Worm (Caenorhabditis elegans): ENCODE data around the gene cal-7.

cal-7 gene

ce11 chrV:9756242-9756641, 22.3 kb downstream of the cal-7 start, which contains the start of gene hrg-3:
hrg-3 (plus strand) TSS chrV:9756468.
- TF ChIP-seq nhr-80 (tag; optimal IDR thresholded peaks at IDR 0.05): peak; percentile 72
- peak; percentile 18 for TF ChIP-seq unc-62 (GFP tag; optimal IDR thresholded peaks at IDR 0.05)
- TF ChIP-seq nfyb-1 (GFP tag; IDR thresholded peaks at IDR 0.05): no peak

ce11 chrV:9757884-9758283, 24.0 kb downstream of the cal-7 start, which contains the start of gene F58E6.11:
F58E6.11 (minus strand) TSS chrV:9757984.
- no peak for TF ChIP-seq dox-1 (GFP tag; IDR thresholded peaks at IDR 0.05)

ce11 chrV:9758437-9758836, 24.5 kb downstream of the cal-7 start:
- TF ChIP-seq mel-28 (tag; optimal IDR thresholded peaks at IDR 0.05; ENCODE audit: borderline replicate concordance) (no peak), F39B2.1 (GFP tag; IDR thresholded peaks at IDR 0.05) (no peak), ama-1 (optimal IDR thresholded peaks at IDR 0.05) (no peak), ama-1 (GFP tag; optimal IDR thresholded peaks at IDR 0.05) (no peak), dox-1 (GFP tag; IDR thresholded peaks at IDR 0.05) (no peak), F57C9.4 (tag; optimal IDR thresholded peaks at IDR 0.05) (no peak), lsl-1 (GFP tag; optimal IDR thresholded peaks at IDR 0.05) (no peak), egrh-3 (GFP tag; IDR thresholded peaks at IDR 0.05) (no peak), snpc-3.4 (tag; optimal IDR thresholded peaks at IDR 0.05) (no peak), D2030.7 (GFP tag; IDR thresholded peaks at IDR 0.05) (no peak)

- TF ChIP-seq B0035.1 (tag; optimal IDR thresholded peaks at IDR 0.05) (no peak), attf-6 (GFP tag; IDR thresholded peaks at IDR 0.05) (no peak), F23B12.7 (tag; optimal IDR thresholded peaks at IDR 0.05; ENCODE audit: insufficient read depth) (no peak), C06A6.2 (GFP tag; conservative IDR thresholded peaks at IDR 0.05) (no peak), repo-1 (tag; optimal IDR thresholded peaks at IDR 0.05) (no peak), attf-3 (GFP tag; conservative IDR thresholded peaks at IDR 0.05) (no peak), ceh-40 (GFP tag; IDR thresholded peaks at IDR 0.05) (no peak), xnd-1 (tag; optimal IDR thresholded peaks at IDR 0.05) (no peak), ztf-26 (tag; optimal IDR thresholded peaks at IDR 0.05) (no peak), lin-26 (GFP tag; IDR thresholded peaks at IDR 0.05) (no peak), ceh-100 (GFP tag; IDR thresholded peaks at IDR 0.05) (no peak), dox-1 (GFP tag; IDR thresholded peaks at IDR 0.05) (no peak), ztf-18 (tag; optimal IDR thresholded peaks at IDR 0.05) (no peak), snpc-4 (GFP tag; optimal IDR thresholded peaks at IDR 0.05) (no peak), snpc-4 (tag; optimal IDR thresholded peaks at IDR 0.05) (no peak), F57A8.1 (GFP tag; optimal IDR thresholded peaks at IDR 0.05) (no peak), unc-130 (GFP tag; optimal IDR thresholded peaks at IDR 0.05) (no peak)
These were observed 29.9 kb downstream of the cal-7 start for ce11 chrV:9763759-9764158.

ce11 chrV:9764552-9764951, 30.6 kb downstream of the cal-7 start:
- no peak for TF ChIP-seq mel-28 (tag; optimal IDR thresholded peaks at IDR 0.05; ENCODE audit: borderline replicate concordance)

ce11 chrV:9765622-9766021, 31.7 kb downstream of the cal-7 start:
- TF ChIP-seq lin-35 (GFP tag; optimal IDR thresholded peaks at IDR 0.05): peak in 1 of 3 experiments; percentile 27
- no peak for TF ChIP-seq attf-5 (GFP tag; optimal IDR thresholded peaks at IDR 0.05)
- peak; percentile 9 for TF ChIP-seq somi-1 (GFP tag; optimal IDR thresholded peaks at IDR 0.05)
